Fruit fly (Drosophila melanogaster) whole organism, adult: Measurements from ENCODE around the gene mew.

Experiments used
- CG5204 ChIP-seq: fragments of 200-800 bp; sonication (Bioruptor generic); optimal IDR thresholded peaks from 2 replicates; lab custom pipeline; 2016; ENCODE audit warnings: missing biosample characterization, missing genetic modification characterization
- cic ChIP-seq: fragments of 200-800 bp; sonication (Bioruptor generic); optimal IDR thresholded peaks from 2 replicates; lab custom pipeline; 2017; ENCODE audit warnings: missing biosample characterization, mild to moderate bottlenecking, missing genetic modification characterization, moderate library complexity
- ovo ChIP-seq: fragments of 200-800 bp; sonication (Bioruptor generic); optimal IDR thresholded peaks from 2 replicates; lab custom pipeline; 2016; ENCODE audit warnings: missing biosample characterization, missing genetic modification characterization

dm6 chrX:13192239-13192638, 66.1 kb downstream of the mew start:
- TF ChIP-seq CG5204 (GFP tag; lab: Kevin White, UChicago) (no peak), cic (GFP tag; lab: Kevin White, UChicago) (no peak), ovo (GFP tag; lab: Kevin White, UChicago) (no peak)
